Worm (Caenorhabditis elegans): ENCODE measurements around the gene C01G10.14.

The C01G10.14 gene

DNA sequence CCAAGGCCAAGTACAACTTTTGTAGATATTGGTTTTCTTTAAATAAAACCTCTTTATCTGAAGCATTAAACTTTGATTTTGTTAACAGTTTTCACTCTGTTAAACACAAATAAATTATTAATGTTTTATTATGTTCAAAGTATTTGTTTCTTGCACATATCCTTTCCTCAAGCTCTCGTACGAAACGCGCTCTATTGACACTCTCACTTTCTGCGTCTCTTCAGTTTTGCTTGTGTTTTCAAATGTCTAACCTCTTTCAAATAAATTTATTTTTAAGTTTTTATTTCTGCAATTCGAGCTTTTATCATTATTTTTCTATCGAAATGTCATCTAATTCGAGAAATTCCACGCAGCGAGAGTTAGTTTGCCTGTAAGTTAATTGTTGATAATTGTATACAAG is 38.1 kb upstream of the C01G10.14 start, which contains the start of gene K08F9.4 (continued):
- no peak for TF ChIP-seq sox-4 (tag; optimal IDR thresholded peaks at IDR 0.05)
- peak; percentile 79 for TF ChIP-seq snu-23 (GFP tag; optimal IDR thresholded peaks at IDR 0.05)
- TF ChIP-seq fkh-8 (tag; optimal IDR thresholded peaks at IDR 0.05) = peak; percentile 13

- TF ChIP-seq isw-1 (GFP tag; IDR thresholded peaks at IDR 0.05) (no peak), ceh-82 (tag; optimal IDR thresholded peaks at IDR 0.05) (no peak), nhr-71 (tag; optimal IDR thresholded peaks at IDR 0.05) (no peak), dsc-1 (tag; optimal IDR thresholded peaks at IDR 0.05) (no peak), efl-1 (optimal IDR thresholded peaks at IDR 0.05) (no peak), efl-1 (GFP tag; optimal IDR thresholded peaks at IDR 0.05 in 1 of 2) (no peak), lsy-2 (tag; optimal IDR thresholded peaks at IDR 0.05) (no peak), C16A3.4 (tag; optimal IDR thresholded peaks at IDR 0.05) (no peak), nhr-20 (tag; optimal IDR thresholded peaks at IDR 0.05) (no peak), skn-1 (tag; optimal IDR thresholded peaks at IDR 0.05) (no peak), unc-62 (GFP tag; optimal IDR thresholded peaks at IDR 0.05) (no peak), ets-5 (GFP tag; IDR thresholded peaks at IDR 0.05) (no peak)
Measured at ce11 chrV:15143285-15143684, 37.5 kb upstream of the C01G10.14 start, which contains the start of gene K08F9.1. Gene K08F9.1 (minus strand): TSS chrV:15143385.

- no peak for TF ChIP-seq nhr-90 (tag; optimal IDR thresholded peaks at IDR 0.05; ENCODE audit: poor library complexity)
- no peak for TF ChIP-seq snu-23 (GFP tag; optimal IDR thresholded peaks at IDR 0.05)
- no peak for TF ChIP-seq unc-98 (GFP tag; IDR thresholded peaks at IDR 0.05)
- TF ChIP-seq aha-1 (tag; optimal IDR thresholded peaks at IDR 0.05) = no peak
- TF ChIP-seq egl-13 (tag; optimal IDR thresholded peaks at IDR 0.05) = no peak
- TF ChIP-seq fkh-10 (GFP tag; optimal IDR thresholded peaks at IDR 0.05) = no peak
- no peak for TF ChIP-seq aly-2 (tag; optimal IDR thresholded peaks at IDR 0.05)
- no peak for TF ChIP-seq elt-3 (tag; optimal IDR thresholded peaks at IDR 0.05)
- no peak for TF ChIP-seq zip-4 (GFP tag; optimal IDR thresholded peaks at IDR 0.05)
- no peak for TF ChIP-seq C16A3.4 (tag; optimal IDR thresholded peaks at IDR 0.05)
- TF ChIP-seq F16B12.6 (tag; optimal IDR thresholded peaks at IDR 0.05) = no peak
Measured at ce11 chrV:15140247-15140646, 34.5 kb upstream of the C01G10.14 start, which contains the start of gene K08F9.3. Gene K08F9.3 (plus strand): TSS chrV:15140547.

DNA sequence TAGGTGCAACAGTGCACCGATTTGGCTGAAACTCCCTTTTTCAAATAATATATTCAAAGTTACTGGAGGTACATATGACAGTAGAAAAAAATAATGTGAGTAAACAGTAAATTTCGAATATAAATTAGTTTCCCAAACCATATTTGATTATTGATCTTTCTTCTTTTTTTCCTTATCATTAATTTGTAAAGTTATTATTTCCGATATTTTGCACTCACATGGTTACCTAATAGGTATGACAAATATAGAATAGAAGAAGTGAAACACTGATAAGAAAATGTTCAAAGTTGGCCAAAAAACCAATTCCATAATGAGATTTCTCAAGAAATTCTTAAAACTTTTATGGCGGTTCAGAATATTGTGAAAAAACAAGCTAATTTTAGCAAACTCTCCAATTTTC is 34.1 kb upstream of the C01G10.14 start:
- TF ChIP-seq efl-1 (optimal IDR thresholded peaks at IDR 0.05) = no peak
- TF ChIP-seq efl-1 (GFP tag; optimal IDR thresholded peaks at IDR 0.05 in 1 of 2) = no peak
- TF ChIP-seq efl-3 (GFP tag; optimal IDR thresholded peaks at IDR 0.05) = no peak
- peak; percentile 48 for TF ChIP-seq elt-2 (tag; optimal IDR thresholded peaks at IDR 0.05)
- no peak for TF ChIP-seq nhr-12 (tag; optimal IDR thresholded peaks at IDR 0.05)
- no peak for TF ChIP-seq sup-37 (GFP tag; optimal IDR thresholded peaks at IDR 0.05)
- TF ChIP-seq lin-35 (GFP tag; optimal IDR thresholded peaks at IDR 0.05) = peak in 1 of 2 experiments; percentile 17
- no peak for TF ChIP-seq lin-39 (tag; optimal IDR thresholded peaks at IDR 0.05)

DNA sequence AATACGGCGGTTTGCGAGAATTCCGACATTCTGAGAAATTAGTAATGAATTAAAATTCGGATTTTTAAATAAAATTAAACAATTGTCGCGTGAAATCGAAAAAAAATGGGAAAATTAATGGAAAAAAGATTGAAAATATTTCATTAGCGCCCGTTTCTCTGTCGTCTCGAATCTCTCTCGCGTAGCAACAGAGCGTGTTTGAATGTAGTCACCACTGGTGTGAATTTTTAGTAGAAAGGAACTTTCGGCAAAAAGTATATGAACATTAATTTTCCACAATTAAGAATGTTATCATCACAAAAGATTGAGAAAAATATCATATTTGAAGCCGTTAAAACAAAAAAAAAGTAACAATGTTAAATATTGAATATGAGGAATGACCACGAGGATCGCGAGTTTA is 31.0 kb upstream of the C01G10.14 start, which contains the start of gene aipl-1:
Gene aipl-1, minus strand, starts transcription at position 30 of the 400 bp plus-strand sequence.
- TF ChIP-seq aha-1 (tag; optimal IDR thresholded peaks at IDR 0.05) (no peak), swsn-7 (tag; optimal IDR thresholded peaks at IDR 0.05) (peak; percentile 63), C04F5.9 (tag; optimal IDR thresholded peaks at IDR 0.05) (no peak), irx-1 (tag; optimal IDR thresholded peaks at IDR 0.05) (peak; percentile 13), nhr-11 (tag; optimal IDR thresholded peaks at IDR 0.05) (peak; percentile 24), egl-27 (tag; optimal IDR thresholded peaks at IDR 0.05) (no peak), nhr-76 (tag; optimal IDR thresholded peaks at IDR 0.05) (no peak), aly-2 (tag; optimal IDR thresholded peaks at IDR 0.05) (no peak), ets-5 (GFP tag; IDR thresholded peaks at IDR 0.05) (no peak), nhr-71 (tag; optimal IDR thresholded peaks at IDR 0.05) (peak; percentile 87), snu-23 (GFP tag; optimal IDR thresholded peaks at IDR 0.05) (peak; percentile 86), mab-9 (GFP tag; IDR thresholded peaks at IDR 0.05) (no peak), tlp-1 (tag; optimal IDR thresholded peaks at IDR 0.05) (no peak), fkh-8 (tag; optimal IDR thresholded peaks at IDR 0.05) (peak; percentile 87), egl-13 (tag; optimal IDR thresholded peaks at IDR 0.05) (no peak), lin-35 (GFP tag; optimal IDR thresholded peaks at IDR 0.05) (peak; percentile 88 to 95), nhr-90 (tag; optimal IDR thresholded peaks at IDR 0.05; ENCODE audit: poor library complexity) (peak; percentile 56), nhr-12 (tag; optimal IDR thresholded peaks at IDR 0.05) (no peak), lin-14 (GFP tag; optimal IDR thresholded peaks at IDR 0.05) (peak; percentile 86), fkh-4 (tag; optimal IDR thresholded peaks at IDR 0.05; ENCODE audit: borderline replicate concordance) (no peak), skn-1 (tag; optimal IDR thresholded peaks at IDR 0.05) (peak; percentile 86), ceh-82 (tag; optimal IDR thresholded peaks at IDR 0.05) (peak; percentile 79 to 92 (median 87)), alr-1 (tag; optimal IDR thresholded peaks at IDR 0.05; ENCODE audit: borderline replicate concordance) (no peak), Y116A8C.19 (tag; optimal IDR thresholded peaks at IDR 0.05; ENCODE audit: borderline replicate concordance) (no peak), mdl-1 (tag; optimal IDR thresholded peaks at IDR 0.05) (peak in 1 of 2 experiments; percentile 59), C34B4.2 (tag; optimal IDR thresholded peaks at IDR 0.05) (no peak)
